Fruit fly (Drosophila melanogaster): Measurements from ENCODE around the gene CG4080.

CG4080 gene

dm6 chr3L:9383345-9384075 is 15.5 kb downstream of the CG4080 start, which contains the start of gene Hsp27 (continued):
- TF ChIP-seq gcm2 (GFP tag; optimal IDR thresholded peaks at IDR 0.05): peak; percentile 92
- no peak for TF ChIP-seq cad (GFP tag; optimal IDR thresholded peaks at IDR 0.05)
- TF ChIP-seq Jarid2 (GFP tag; optimal IDR thresholded peaks at IDR 0.05): peak; percentile 93
- no peak; the same call in 1 of the 2 replicates for TF ChIP-seq CG13287 (GFP tag; IDR thresholded peaks at IDR 0.05; ENCODE audit: partially characterized antibody)
- TF ChIP-seq CG16815 (GFP tag; optimal IDR thresholded peaks at IDR 0.05): peak; percentile 97
- TF ChIP-seq CG7963 (GFP tag; IDR thresholded peaks at IDR 0.05; ENCODE audit: partially characterized antibody): no peak
- TF ChIP-seq sisA (GFP tag; IDR thresholded peaks at IDR 0.05): peak; percentile 99
- peak; percentile 97 for TF ChIP-seq NFAT (GFP tag; IDR thresholded peaks at IDR 0.05)
- peak; percentile 96 for TF ChIP-seq gro (GFP tag; optimal IDR thresholded peaks at IDR 0.05)
- TF ChIP-seq Stat92E (GFP tag; optimal IDR thresholded peaks at IDR 0.05): peak in 1 of 3 experiments; percentile 94
- peak; percentile 84 for TF ChIP-seq Poxn (GFP tag; IDR thresholded peaks at IDR 0.05)
- peak; percentile 94 for TF ChIP-seq CG8359 (GFP tag; optimal IDR thresholded peaks at IDR 0.05; ENCODE audit: borderline replicate concordance)
- peak; percentile 97 for TF ChIP-seq Nf-YA (GFP tag; IDR thresholded peaks at IDR 0.05)
- TF ChIP-seq CG4360 (GFP tag; IDR thresholded peaks at IDR 0.05): peak; percentile 86
- peak; percentile 83 for TF ChIP-seq CHES-1-like (GFP tag; optimal IDR thresholded peaks at IDR 0.05)
- peak; percentile 8 for TF ChIP-seq BEAF-32 (GFP tag; optimal IDR thresholded peaks at IDR 0.05)
- TF ChIP-seq corto (GFP tag; optimal IDR thresholded peaks at IDR 0.05): peak; percentile 100
- peak; percentile 99 for TF ChIP-seq CG7839 (tag; optimal IDR thresholded peaks at IDR 0.05)
- no peak for TF ChIP-seq br (optimal IDR thresholded peaks at IDR 0.05)
- TF ChIP-seq Nf-YB (GFP tag; optimal IDR thresholded peaks at IDR 0.05): peak; percentile 86
- TF ChIP-seq pnt (GFP tag; optimal IDR thresholded peaks at IDR 0.05): peak; percentile 96
- TF ChIP-seq CG11696 (GFP tag; IDR thresholded peaks at IDR 0.05): peak; percentile 93
- peak; percentile 98 for TF ChIP-seq CG11093 (GFP tag; IDR thresholded peaks at IDR 0.05)
- TF ChIP-seq CG6689 (GFP tag; IDR thresholded peaks at IDR 0.05): peak; percentile 99
- TF ChIP-seq pzg (GFP tag; optimal IDR thresholded peaks at IDR 0.05): peak; percentile 25
- TF ChIP-seq Hmr (GFP tag; optimal IDR thresholded peaks at IDR 0.05): peak; percentile 98
- peak; percentile 96 for TF ChIP-seq Dad (GFP tag; optimal IDR thresholded peaks at IDR 0.05)
- TF ChIP-seq prd (optimal IDR thresholded peaks at IDR 0.05): no peak
- peak; percentile 99 for TF ChIP-seq prd (GFP tag; IDR thresholded peaks at IDR 0.05)
- TF ChIP-seq B-H1 (GFP tag; IDR thresholded peaks at IDR 0.05): peak; percentile 98
- peak; percentile 79 for TF ChIP-seq CG15696 (tag; optimal IDR thresholded peaks at IDR 0.05)
- peak; percentile 99 for TF ChIP-seq H15 (GFP tag; IDR thresholded peaks at IDR 0.05)
- peak; percentile 95 for TF ChIP-seq ap (GFP tag; IDR thresholded peaks at IDR 0.05)
- TF ChIP-seq Sry-β (GFP tag; optimal IDR thresholded peaks at IDR 0.05): peak; percentile 70
- peak; percentile 86 for TF ChIP-seq Atf-2 (GFP tag; optimal IDR thresholded peaks at IDR 0.05)
- TF ChIP-seq HmgD (GFP tag; optimal IDR thresholded peaks at IDR 0.05): peak; percentile 38
- peak; percentile 94 for TF ChIP-seq CG2889 (GFP tag; IDR thresholded peaks at IDR 0.05)
- TF ChIP-seq Vsx1 (GFP tag; optimal IDR thresholded peaks at IDR 0.05): peak; percentile 96
- TF ChIP-seq CG10366 (GFP tag; IDR thresholded peaks at IDR 0.05): peak; percentile 97
- TF ChIP-seq CG6683 (GFP tag; optimal IDR thresholded peaks at IDR 0.05): peak; percentile 95
- peak; percentile 24 for TF ChIP-seq pfk (GFP tag; optimal IDR thresholded peaks at IDR 0.05)
- TF ChIP-seq maf-S (GFP tag; optimal IDR thresholded peaks at IDR 0.05): peak; percentile 91
- TF ChIP-seq CG6765 (GFP tag; optimal IDR thresholded peaks at IDR 0.05): peak; percentile 88
- TF ChIP-seq Dref (GFP tag; IDR thresholded peaks at IDR 0.05): peak; percentile 40
- peak; percentile 97 for TF ChIP-seq tio (GFP tag; optimal IDR thresholded peaks at IDR 0.05)
- peak; percentile 98 for TF ChIP-seq ttk (GFP tag; IDR thresholded peaks at IDR 0.05)
- TF ChIP-seq CG16863 (GFP tag; optimal IDR thresholded peaks at IDR 0.05): peak; percentile 87
- peak; percentile 99 for TF ChIP-seq sens (GFP tag)
- peak; percentile 48; the same call in 1 of the 2 replicates for TF ChIP-seq nerfin-2 (GFP tag; IDR thresholded peaks at IDR 0.05; ENCODE audit: partially characterized antibody)
- TF ChIP-seq CG9797 (GFP tag; optimal IDR thresholded peaks at IDR 0.05): peak; percentile 50

Data from whole organism, embryonic.